Worm (Caenorhabditis elegans): ENCODE data around the gene T28A11.18.

T28A11.18 gene

ce11 chrV:3273156-3273555 lies 5.3 kb upstream of the T28A11.18 start, which contains the start of gene T28A11.20:
TSS of gene T28A11.20 (minus strand) at chrV:3273256.
- TF ChIP-seq Y53F4B.3 (GFP tag; IDR thresholded peaks at IDR 0.05), result no peak
- TF ChIP-seq F52B5.7 (tag; optimal IDR thresholded peaks at IDR 0.05), result no peak
- no peak for TF ChIP-seq mes-4 (tag; optimal IDR thresholded peaks at IDR 0.05)
- TF ChIP-seq bed-2 (GFP tag; IDR thresholded peaks at IDR 0.05), result no peak
- no peak for TF ChIP-seq dpff-1 (tag; optimal IDR thresholded peaks at IDR 0.05)
- TF ChIP-seq bed-1 (GFP tag; IDR thresholded peaks at IDR 0.05), result no peak
- TF ChIP-seq let-607 (tag; optimal IDR thresholded peaks at IDR 0.05), result no peak
- no peak for TF ChIP-seq lin-35 (GFP tag; optimal IDR thresholded peaks at IDR 0.05)
- TF ChIP-seq ceh-58 (GFP tag; IDR thresholded peaks at IDR 0.05), result no peak
- TF ChIP-seq fkh-3 (tag; optimal IDR thresholded peaks at IDR 0.05), result no peak
- TF ChIP-seq ceh-27 (GFP tag; optimal IDR thresholded peaks at IDR 0.05), result no peak
- TF ChIP-seq rpc-1 (optimal IDR thresholded peaks at IDR 0.05), result no peak
- no peak for TF ChIP-seq rpc-1 (tag; optimal IDR thresholded peaks at IDR 0.05)
- TF ChIP-seq F37B4.10 (GFP tag; IDR thresholded peaks at IDR 0.05), result no peak
- TF ChIP-seq K11D2.4 (GFP tag; IDR thresholded peaks at IDR 0.05), result no peak
- no peak for TF ChIP-seq attf-6 (GFP tag; IDR thresholded peaks at IDR 0.05)
- no peak for TF ChIP-seq chd-7 (tag; optimal IDR thresholded peaks at IDR 0.05)
- no peak for TF ChIP-seq hmg-1.2 (GFP tag; IDR thresholded peaks at IDR 0.05)
- no peak for TF ChIP-seq lsy-27 (tag; optimal IDR thresholded peaks at IDR 0.05; ENCODE audit: borderline replicate concordance, insufficient read depth)
- no peak for TF ChIP-seq nfya-1 (tag; optimal IDR thresholded peaks at IDR 0.05; ENCODE audit: borderline replicate concordance, insufficient read depth)
- no peak for TF ChIP-seq sea-2 (GFP tag; IDR thresholded peaks at IDR 0.05)

- TF ChIP-seq Y53G8AR.9 (GFP tag; conservative IDR thresholded peaks at IDR 0.05), result no peak
- no peak for TF ChIP-seq dox-1 (GFP tag; IDR thresholded peaks at IDR 0.05)
- no peak for TF ChIP-seq Y95B8A.8 (GFP tag; IDR thresholded peaks at IDR 0.05)
- TF ChIP-seq D2030.7 (GFP tag; IDR thresholded peaks at IDR 0.05), result no peak
- TF ChIP-seq cebp-1 (GFP tag; IDR thresholded peaks at IDR 0.05), result no peak
- no peak for TF ChIP-seq cebp-1 (tag; optimal IDR thresholded peaks at IDR 0.05)
- TF ChIP-seq somi-1 (GFP tag; optimal IDR thresholded peaks at IDR 0.05), result no peak
- no peak for TF ChIP-seq lsl-1 (GFP tag; optimal IDR thresholded peaks at IDR 0.05)
- TF ChIP-seq lin-54 (GFP tag; optimal IDR thresholded peaks at IDR 0.05), result no peak
Measured at ce11 chrV:3269407-3269806, 1.6 kb upstream of the T28A11.18 start, which contains the start of gene T28A11.19. TSS of gene T28A11.19 (minus strand) at chrV:3269514.

- TF ChIP-seq ztf-26 (tag; optimal IDR thresholded peaks at IDR 0.05) (no peak), F23B12.7 (tag; optimal IDR thresholded peaks at IDR 0.05; ENCODE audit: insufficient read depth) (no peak), lir-1 (GFP tag; conservative IDR thresholded peaks at IDR 0.05) (no peak), gei-17 (GFP tag; optimal IDR thresholded peaks at IDR 0.05) (no peak), tbp1 (GFP tag; optimal IDR thresholded peaks at IDR 0.05) (no peak), F33H1.4 (GFP tag; IDR thresholded peaks at IDR 0.05) (no peak), repo-1 (tag; optimal IDR thresholded peaks at IDR 0.05) (no peak)
Measured at ce11 chrV:3266189-3266588, 1.7 kb downstream of the T28A11.18 start, which contains the start of gene T28A11.17. TSS of gene T28A11.17 (minus strand) at chrV:3266289.

Measured in whole organism, young adult.